Worm (Caenorhabditis elegans) whole organism, L1 larva: ENCODE data around the gene K04C2.8.
A peak's percentile ranks its signal among the peaks of the same experiment; 100 is the strongest.

Source experiments
- C16A3.4 ChIP-seq: fragments of 150-350 bp; optimal IDR thresholded peaks from 2 replicates; lab custom pipeline; 2014; ENCODE audit warnings: missing biosample characterization, missing genetic modification characterization
- C34B4.2 ChIP-seq: sonication (generic microtip); optimal IDR thresholded peaks from 2 replicates; lab custom pipeline; 2017; ENCODE audit warnings: mild to moderate bottlenecking, missing genetic modification characterization, missing compliant biosample characterization
- F16B12.6 ChIP-seq: fragments of 150-350 bp; optimal IDR thresholded peaks from 2 replicates; lab custom pipeline; 2014; ENCODE audit warnings: missing biosample characterization, missing genetic modification characterization
- alr-1 ChIP-seq: fragments of 200-800 bp; sonication (Bioruptor generic); optimal IDR thresholded peaks from 2 replicates; lab custom pipeline; 2018; ENCODE audit warnings: borderline replicate concordance, mild to moderate bottlenecking, missing genetic modification characterization, missing compliant biosample characterization
- ama-1 ChIP-seq: fragments of 150-350 bp; optimal IDR thresholded peaks from 2 replicates; lab custom pipeline; 2014
- ceh-63 ChIP-seq: fragments of 200-800 bp; sonication (Bioruptor generic); optimal IDR thresholded peaks from 2 replicates; lab custom pipeline; 2018; ENCODE audit warnings: mild to moderate bottlenecking, missing genetic modification characterization, missing compliant biosample characterization
- efl-1 ChIP-seq, 4 experiments: fragments of 150-350 bp; optimal IDR thresholded peaks in 3 of 4; peaks in 1 of 4; 1 replicate in 1 of 4; 2 replicates in 3 of 4; lab custom pipeline; 2014; ENCODE audit warnings: missing biosample characterization in 2 of 4, missing genetic modification characterization in 2 of 4, missing genetic modification reagents in 2 of 4
- egl-13 ChIP-seq: sonication (generic microtip); optimal IDR thresholded peaks from 2 replicates; lab custom pipeline; 2016; ENCODE audit warnings: missing genotype, missing genetic modification reagents, missing genetic modification characterization, missing compliant biosample characterization
- egl-27 ChIP-seq, 2 experiments: fragments of 150-350 bp in 1 of 2; sonication (generic microtip); optimal IDR thresholded peaks; 3 replicates each; lab custom pipeline; 2017 to 2018; ENCODE audit warnings: missing biosample characterization in 2 of 2, missing genetic modification characterization in 2 of 2, missing genetic modification reagents in 2 of 2
- elt-2 ChIP-seq: sonication (generic microtip); optimal IDR thresholded peaks from 2 replicates; lab custom pipeline; 2016; ENCODE audit warnings: missing genetic modification characterization, mild to moderate bottlenecking, inconsistent platforms, missing compliant biosample characterization, missing genetic modification reagents
- elt-3 ChIP-seq, 6 experiments: fragments of 150-350 bp in 1 of 6; sonication (generic microtip); optimal IDR thresholded peaks; 2 replicates each; lab custom pipeline; 2017 to 2018; ENCODE audit warnings: missing biosample characterization in 6 of 6, missing genetic modification characterization in 6 of 6, inconsistent platforms in 1 of 6
- fkh-10 ChIP-seq: sonication (generic microtip); optimal IDR thresholded peaks from 2 replicates; lab custom pipeline; 2017; ENCODE audit warnings: missing biosample characterization, missing genetic modification reagents, missing genetic modification characterization
- fkh-4 ChIP-seq: sonication (generic microtip); optimal IDR thresholded peaks from 2 replicates; lab custom pipeline; 2016; ENCODE audit warnings: missing compliant biosample characterization, missing genetic modification characterization, borderline replicate concordance
- grh-1 ChIP-seq: fragments of 200-800 bp; sonication (Bioruptor generic); IDR thresholded peaks from 2 replicates; pipeline ENCODE4 v1.3.6; 2022; ENCODE audit warnings: missing genetic modification reagents, missing genetic modification characterization, missing compliant biosample characterization
- hlh-17 ChIP-seq: fragments of 200-800 bp; sonication (Bioruptor generic); optimal IDR thresholded peaks from 2 replicates; lab custom pipeline; 2018; ENCODE audit warnings: missing genetic modification characterization, mild to moderate bottlenecking, missing compliant biosample characterization, moderate library complexity, borderline replicate concordance
- hpl-2 ChIP-seq: fragments of 150-350 bp; optimal IDR thresholded peaks from 2 replicates; lab custom pipeline; 2014; ENCODE audit warnings: missing biosample characterization, missing genetic modification reagents, missing genetic modification characterization
- lin-13 ChIP-seq: fragments of 150-350 bp; optimal IDR thresholded peaks from 2 replicates; lab custom pipeline; 2014; ENCODE audit warnings: missing biosample characterization, missing genetic modification reagents, missing genetic modification characterization
- lin-14 ChIP-seq: fragments of 200-800 bp; sonication (Bioruptor generic); optimal IDR thresholded peaks from 2 replicates; lab custom pipeline; 2018; ENCODE audit warnings: mild to moderate bottlenecking, missing genetic modification characterization, moderate library complexity, missing compliant biosample characterization
- lin-35 ChIP-seq, 2 experiments: fragments of 150-350 bp; optimal IDR thresholded peaks; 2 replicates each; lab custom pipeline; 2014; ENCODE audit warnings: missing biosample characterization in 2 of 2, missing genetic modification characterization in 2 of 2, missing genetic modification reagents in 2 of 2
- mef-2 ChIP-seq: fragments of 150-350 bp; optimal IDR thresholded peaks from 2 replicates; lab custom pipeline; 2014; ENCODE audit warnings: missing biosample characterization, missing genetic modification characterization
- mep-1 ChIP-seq: fragments of 150-350 bp; optimal IDR thresholded peaks from 2 replicates; lab custom pipeline; 2014; ENCODE audit warnings: missing biosample characterization, missing genetic modification characterization
- nhr-11 ChIP-seq: fragments of 150-350 bp; optimal IDR thresholded peaks from 2 replicates; lab custom pipeline; 2014; ENCODE audit warnings: missing biosample characterization, missing genetic modification characterization
- nhr-19 ChIP-seq: fragments of 200-800 bp; sonication (Bioruptor generic); conservative IDR thresholded peaks from 2 replicates; pipeline ENCODE4 v1.3.6; 2022; ENCODE audit warnings: missing genetic modification characterization, missing compliant biosample characterization
- nhr-20 ChIP-seq: sonication (generic microtip); optimal IDR thresholded peaks from 2 replicates; lab custom pipeline; 2016; ENCODE audit warnings: mild to moderate bottlenecking, missing genetic modification characterization, missing compliant biosample characterization
- nhr-71 ChIP-seq: sonication (generic microtip); optimal IDR thresholded peaks from 2 replicates; lab custom pipeline; 2016; ENCODE audit warnings: mild to moderate bottlenecking, missing genetic modification characterization, moderate library complexity, missing compliant biosample characterization
- nhr-84 ChIP-seq: sonication (generic microtip); optimal IDR thresholded peaks from 2 replicates; lab custom pipeline; 2017; ENCODE audit warnings: missing biosample characterization, missing genetic modification characterization
- nhr-90 ChIP-seq: sonication (generic microtip); optimal IDR thresholded peaks from 2 replicates; lab custom pipeline; 2016; ENCODE audit warnings: mild to moderate bottlenecking, missing genetic modification characterization, missing compliant biosample characterization; ENCODE audit not compliant: poor library complexity
- pqm-1 ChIP-seq: sonication (generic microtip); optimal IDR thresholded peaks from 3 replicates; lab custom pipeline; 2017; ENCODE audit warnings: missing biosample characterization, missing genetic modification characterization
- rnt-1 ChIP-seq: sonication (generic microtip); optimal IDR thresholded peaks from 2 replicates; lab custom pipeline; 2016; ENCODE audit warnings: mild to moderate bottlenecking, missing genetic modification characterization, moderate library complexity, missing compliant biosample characterization
- sox-4 ChIP-seq: sonication (generic microtip); optimal IDR thresholded peaks from 2 replicates; lab custom pipeline; 2016; ENCODE audit warnings: missing genetic modification characterization, missing compliant biosample characterization
- sptf-1 ChIP-seq: fragments of 150-350 bp; optimal IDR thresholded peaks from 2 replicates; lab custom pipeline; 2014; ENCODE audit warnings: missing biosample characterization, missing genetic modification characterization
- swsn-7 ChIP-seq: sonication (generic microtip); optimal IDR thresholded peaks from 2 replicates; lab custom pipeline; 2016; ENCODE audit warnings: missing genetic modification characterization, missing compliant biosample characterization
- tbx-2 ChIP-seq: sonication (generic microtip); optimal IDR thresholded peaks from 2 replicates; lab custom pipeline; 2016; ENCODE audit warnings: missing genetic modification characterization, missing compliant biosample characterization
- tlp-1 ChIP-seq: fragments of 150-350 bp; optimal IDR thresholded peaks from 2 replicates; lab custom pipeline; 2014; ENCODE audit warnings: missing biosample characterization, missing genetic modification characterization
- unc-30 ChIP-seq: sonication (generic microtip); optimal IDR thresholded peaks from 2 replicates; lab custom pipeline; 2017; ENCODE audit warnings: missing biosample characterization, missing genetic modification characterization
- vab-15 ChIP-seq: sonication (generic microtip); optimal IDR thresholded peaks from 2 replicates; lab custom pipeline; 2017; ENCODE audit warnings: missing genotype, mild to moderate bottlenecking, missing genetic modification characterization, missing compliant biosample characterization
- zag-1 ChIP-seq: fragments of 150-350 bp; optimal IDR thresholded peaks from 2 replicates; lab custom pipeline; 2014; ENCODE audit warnings: missing biosample characterization, missing genetic modification characterization

Gene K04C2.8

DNA sequence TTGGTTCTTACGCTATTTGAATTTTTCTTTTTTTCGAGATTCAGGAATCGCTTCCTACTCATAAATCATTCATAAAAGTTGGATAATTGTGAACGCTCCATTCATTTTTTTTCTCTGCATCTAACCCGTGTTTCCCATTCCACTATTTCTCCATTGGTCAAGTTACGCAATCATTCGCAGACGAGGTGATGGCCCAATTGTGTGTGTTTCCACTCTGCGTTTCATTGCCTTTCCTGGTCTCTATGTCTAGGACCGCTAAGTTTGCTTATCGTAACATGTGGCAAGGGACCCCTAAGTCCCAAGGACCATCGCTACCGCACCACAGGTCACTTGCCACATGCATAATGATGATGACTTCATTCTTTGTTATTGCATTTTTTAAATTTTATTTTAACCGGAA lies 44.0 kb upstream of the K04C2.8 start:
- TF ChIP-seq unc-30 (tag; lab: Kevin White, UChicago): no peak

DNA sequence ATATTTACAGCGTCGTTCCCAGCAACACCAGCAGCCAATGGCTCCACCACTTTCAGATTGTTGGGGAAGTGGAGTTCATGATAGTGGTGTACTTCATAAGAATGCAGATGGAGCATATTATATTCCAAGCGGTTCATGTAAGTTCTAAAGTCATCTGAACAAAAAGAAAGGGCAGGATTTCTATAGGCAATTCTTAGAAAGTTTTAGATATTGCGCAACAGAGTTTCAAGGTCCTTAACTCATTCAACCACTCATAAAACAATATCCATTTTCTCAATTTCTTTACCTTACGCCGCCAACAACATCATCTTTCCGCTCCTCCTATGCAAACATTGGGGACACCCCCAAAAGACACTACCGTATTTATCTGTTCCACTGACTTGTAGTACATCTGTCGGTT lies 38.8 kb upstream of the K04C2.8 start:
- TF ChIP-seq mef-2 (no peak), nhr-71 (no peak), grh-1 (GFP tag; lab: Robert Waterston, UW) (no peak), hlh-17 (GFP tag; lab: Kevin White, UChicago) (no peak), swsn-7 (tag; lab: Kevin White, UChicago) (no peak), tbx-2 (no peak), sptf-1 (tag; lab: Kevin White, UChicago) (no peak), rnt-1 (tag; lab: Kevin White, UChicago) (no peak), lin-13 (no peak), alr-1 (no peak), zag-1 (tag; lab: Kevin White, UChicago) (no peak)

DNA sequence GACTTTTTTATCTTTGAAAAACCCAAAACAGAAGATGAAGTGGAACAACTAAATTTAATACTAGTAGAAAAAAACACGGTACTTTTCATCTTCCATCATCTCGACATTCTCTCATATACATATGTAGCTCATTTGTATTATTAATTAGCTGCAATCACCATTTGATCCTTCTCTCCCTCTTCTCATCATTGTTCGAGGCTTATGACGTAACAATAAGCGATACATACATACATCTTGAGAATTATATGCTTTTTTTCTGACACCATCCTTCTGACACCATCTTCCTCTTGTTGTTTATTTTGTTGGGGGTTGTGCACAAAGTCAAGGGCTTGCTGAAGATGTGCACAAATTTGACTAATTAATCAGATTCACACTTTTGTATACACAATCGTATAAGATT lies 32.8 kb upstream of the K04C2.8 start:
- no peak for TF ChIP-seq nhr-71
- no peak for TF ChIP-seq fkh-10 (GFP tag; lab: Kevin White, UChicago)
- TF ChIP-seq lin-13: no peak
- no peak for TF ChIP-seq mef-2
- no peak for TF ChIP-seq F16B12.6

DNA sequence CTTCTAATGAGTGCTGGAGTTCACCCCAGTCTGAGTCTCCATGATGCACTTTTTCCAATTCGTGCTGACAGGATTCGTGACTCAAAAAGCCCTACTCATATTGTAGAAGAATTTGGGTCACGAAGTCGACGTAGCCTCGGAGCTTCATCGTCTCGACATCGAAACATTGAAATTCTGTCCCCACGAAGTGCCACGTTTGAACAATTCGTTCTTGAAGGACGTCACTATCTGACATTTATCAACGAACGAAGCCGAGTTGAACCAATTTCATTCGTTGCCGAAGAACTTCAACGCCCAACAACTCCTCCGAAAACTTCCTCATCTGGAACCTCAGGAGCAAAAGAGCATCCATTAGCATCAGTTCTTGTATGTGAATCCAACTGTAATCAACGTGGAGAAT lies 31.0 kb upstream of the K04C2.8 start:
- TF ChIP-seq sox-4 (tag; lab: Kevin White, UChicago) (no peak), vab-15 (no peak), nhr-20 (tag; lab: Kevin White, UChicago) (no peak), nhr-84 (tag; lab: Kevin White, UChicago) (no peak), nhr-19 (GFP tag; lab: Robert Waterston, UW) (no peak), lin-35 (GFP tag; optimal IDR thresholded peaks at IDR 0.05; lab: Kevin White, UChicago) (no peak), C16A3.4 (tag; lab: Kevin White, UChicago) (no peak), egl-27 (tag; optimal IDR thresholded peaks at IDR 0.05; lab: Kevin White, UChicago) (no peak), mep-1 (tag; lab: Kevin White, UChicago) (no peak), sptf-1 (tag; lab: Kevin White, UChicago) (no peak), C34B4.2 (tag; lab: Kevin White, UChicago) (no peak), ama-1 (lab: Kevin White, UChicago) (no peak), tlp-1 (tag; lab: Kevin White, UChicago) (no peak), elt-3 (tag; optimal IDR thresholded peaks at IDR 0.05; lab: Kevin White, UChicago) (no peak)

DNA sequence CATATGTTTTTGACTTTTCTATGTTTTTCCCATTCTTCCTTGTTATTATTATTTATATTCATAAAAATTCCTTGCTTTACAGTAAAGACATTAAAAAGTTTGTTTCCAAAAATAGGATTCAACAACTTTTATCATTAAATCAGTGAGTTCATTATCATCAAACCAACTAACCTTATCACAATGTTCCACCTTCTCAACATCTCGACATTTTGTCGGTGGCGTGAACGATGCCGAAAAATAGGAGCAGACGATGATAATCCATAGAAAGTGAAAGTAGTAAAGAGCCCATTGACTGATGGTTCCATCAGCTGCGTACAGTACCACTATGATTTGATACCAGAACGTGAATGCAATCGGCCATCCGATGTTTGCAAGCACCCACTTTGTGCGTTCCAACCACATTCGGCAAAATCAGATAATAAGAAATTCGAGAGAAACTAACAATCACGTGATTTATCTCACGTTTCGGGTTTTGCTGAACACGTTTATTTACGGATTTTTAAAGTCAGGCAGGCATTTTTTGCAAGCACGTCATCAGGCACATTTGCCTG lies 21.4 kb upstream of the K04C2.8 start, which contains the start of gene dhhc-5:
Gene dhhc-5, minus strand, starts transcription at position 406 of the 551 bp plus-strand sequence.
- TF ChIP-seq lin-14 (no peak), elt-2 (peak; percentile 68)

DNA sequence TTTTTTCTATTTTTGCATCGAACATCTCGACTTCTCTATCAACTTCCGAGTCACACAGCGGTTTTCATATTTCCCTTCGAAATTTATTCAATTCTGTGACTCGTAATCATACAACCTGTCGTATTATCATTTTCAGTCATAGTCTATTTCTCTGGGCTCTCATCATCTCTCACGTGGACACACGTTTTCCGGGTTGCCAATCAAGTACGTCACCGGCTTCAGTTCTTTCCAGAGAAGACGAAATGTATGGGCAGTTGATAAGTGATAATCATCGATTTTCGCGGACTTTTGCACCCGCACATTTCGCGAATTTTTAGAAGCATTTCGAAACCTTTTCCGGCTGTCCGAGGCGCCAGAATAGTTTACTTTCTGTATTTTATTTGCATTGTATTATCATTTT lies 19.8 kb upstream of the K04C2.8 start, which contains the start of gene srv-1:
Gene srv-1, plus strand, starts transcription at position 131 of the 400 bp plus-strand sequence.
- TF ChIP-seq hpl-2 (GFP tag; lab: Kevin White, UChicago) (no peak), pqm-1 (tag; lab: Kevin White, UChicago) (peak; percentile 73), elt-2 (peak; percentile 92), ceh-63 (GFP tag; lab: Kevin White, UChicago) (no peak), nhr-90 (tag; lab: Kevin White, UChicago) (peak; percentile 8), C16A3.4 (tag; lab: Kevin White, UChicago) (no peak), lin-35 (GFP tag; optimal IDR thresholded peaks at IDR 0.05; lab: Kevin White, UChicago) (peak in 1 of 2 experiments; percentile 14), fkh-4 (tag; lab: Kevin White, UChicago) (no peak), nhr-71 (peak; percentile 31), efl-1 (optimal IDR thresholded peaks at IDR 0.05; lab: Kevin White, UChicago) (no peak), efl-1 (GFP tag; optimal IDR thresholded peaks at IDR 0.05 in 1 of 2; lab: Kevin White, UChicago) (peak in 1 of 2 experiments; percentile 72), nhr-11 (no peak), egl-13 (tag; lab: Kevin White, UChicago) (no peak)
- TF ChIP-seq, all 84 proteins: peak for 6
